Worm (Caenorhabditis elegans) whole organism, late embryonic: ENCODE results near the gene T04C10.3.

ENCODE experiments used
- ama-1 ChIP-seq: fragments of 150-350 bp; optimal IDR thresholded peaks from 2 replicates; lab custom pipeline; 2014
- ceh-30 ChIP-seq: fragments of 150-350 bp; optimal IDR thresholded peaks from 2 replicates; lab custom pipeline; 2014; ENCODE audit warnings: missing biosample characterization, missing genetic modification characterization
- elt-2 ChIP-seq: sonication (generic microtip); optimal IDR thresholded peaks from 2 replicates; lab custom pipeline; 2016; ENCODE audit warnings: missing genetic modification reagents, missing genetic modification characterization, missing compliant biosample characterization
- hlh-8 ChIP-seq: sonication (generic microtip); optimal IDR thresholded peaks from 2 replicates; lab custom pipeline; 2016; ENCODE audit warnings: missing genotype, missing genetic modification characterization, missing compliant biosample characterization

DNA sequence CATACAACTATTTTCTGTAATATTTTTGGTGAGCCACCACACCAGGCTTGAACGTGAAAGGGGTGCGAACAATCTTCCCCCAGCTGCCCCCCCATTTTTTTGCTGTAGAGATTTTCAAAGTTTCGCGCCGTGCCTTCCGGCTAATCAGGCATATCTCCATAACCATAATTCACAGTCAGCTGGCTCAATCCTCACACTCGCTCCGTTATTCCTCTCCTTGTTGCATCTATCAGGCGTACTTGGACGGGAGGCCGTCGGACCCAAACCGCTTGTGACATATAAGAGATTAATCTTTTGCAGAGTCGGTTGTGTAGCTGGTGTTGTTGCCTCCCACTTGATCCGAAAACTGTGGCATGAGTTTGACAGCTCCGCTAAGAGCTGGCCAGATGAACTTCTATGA, 38.9 kb upstream of the T04C10.3 start, which contains the start of gene unc-3:
- TF ChIP-seq ama-1 (lab: Kevin White, UChicago) (no peak), elt-2 (tag; lab: Kevin White, UChicago) (no peak), ceh-30 (no peak), hlh-8 (no peak)
